Worm (Caenorhabditis elegans): ENCODE measurements around the gene dcr-1.

dcr-1 gene

DNA sequence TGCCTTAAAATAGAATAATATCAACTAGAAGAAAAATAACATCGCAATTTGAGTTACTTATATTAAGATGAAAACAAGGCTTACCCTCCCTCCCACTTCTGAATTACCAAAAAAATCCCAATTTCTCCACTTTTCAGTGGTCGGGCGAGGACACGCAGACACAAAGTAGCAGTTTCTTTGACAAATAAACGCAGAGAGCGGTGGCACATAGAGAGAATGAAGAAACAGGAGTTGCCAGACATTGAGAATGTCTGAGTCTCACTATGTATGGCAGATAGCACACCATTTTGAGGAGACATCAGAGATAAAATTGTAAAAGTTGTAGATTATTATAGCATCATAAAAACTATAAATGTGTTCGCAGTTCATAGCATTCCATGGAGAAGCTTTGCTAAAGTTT, 45.2 kb upstream of the dcr-1 start (continued):
- no peak for TF ChIP-seq Y79H2A.3 (GFP tag; conservative IDR thresholded peaks at IDR 0.05)
- TF ChIP-seq mcd-1 (GFP tag; IDR thresholded peaks at IDR 0.05): no peak
- peak; percentile 24 for TF ChIP-seq K12H6.12 (tag; optimal IDR thresholded peaks at IDR 0.05)
- TF ChIP-seq lin-35 (GFP tag; optimal IDR thresholded peaks at IDR 0.05): peak in 1 of 3 experiments; percentile 20
- no peak for TF ChIP-seq ztf-18 (tag; optimal IDR thresholded peaks at IDR 0.05)
- no peak for TF ChIP-seq Y53G8AR.9 (GFP tag; conservative IDR thresholded peaks at IDR 0.05)
- TF ChIP-seq zfh-2 (GFP tag; conservative IDR thresholded peaks at IDR 0.05): no peak
- TF ChIP-seq ceh-27 (GFP tag; optimal IDR thresholded peaks at IDR 0.05): peak; percentile 15
- TF ChIP-seq madf-6 (GFP tag; IDR thresholded peaks at IDR 0.05): no peak
- no peak for TF ChIP-seq attf-6 (GFP tag; IDR thresholded peaks at IDR 0.05)
- no peak for TF ChIP-seq bed-1 (GFP tag; IDR thresholded peaks at IDR 0.05)
- no peak for TF ChIP-seq tbx-9 (tag; optimal IDR thresholded peaks at IDR 0.05; ENCODE audit: borderline replicate concordance)
- no peak for TF ChIP-seq xnd-1 (tag; optimal IDR thresholded peaks at IDR 0.05)
- TF ChIP-seq nhr-120 (GFP tag; IDR thresholded peaks at IDR 0.05): no peak
- TF ChIP-seq him-1 (tag; optimal IDR thresholded peaks at IDR 0.05): no peak
- no peak for TF ChIP-seq nhr-27 (tag; optimal IDR thresholded peaks at IDR 0.05)
- TF ChIP-seq lsl-1 (GFP tag; optimal IDR thresholded peaks at IDR 0.05): no peak
- TF ChIP-seq F10E7.11 (tag; optimal IDR thresholded peaks at IDR 0.05): no peak

DNA sequence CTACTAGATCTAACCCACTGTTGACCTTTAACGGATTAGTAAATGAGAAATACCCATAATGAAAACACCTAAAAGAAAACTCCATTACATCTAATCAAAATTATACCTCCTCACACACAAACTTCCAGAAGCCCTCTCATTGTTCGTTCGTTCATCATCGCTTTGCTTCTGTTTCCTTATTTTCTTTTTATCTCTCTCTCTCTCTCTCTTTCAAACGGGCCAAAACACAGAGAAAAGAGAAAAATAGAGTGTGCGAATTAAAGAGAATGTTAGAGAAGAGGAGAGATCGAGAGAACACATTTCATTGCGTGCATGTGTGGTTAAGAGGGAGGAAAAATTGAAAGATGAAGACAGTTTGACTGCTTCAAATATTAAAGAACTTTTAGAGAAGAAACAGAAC, 44.2 kb upstream of the dcr-1 start:
- no peak for TF ChIP-seq tbx-9 (tag; optimal IDR thresholded peaks at IDR 0.05; ENCODE audit: borderline replicate concordance)
- TF ChIP-seq ztf-25 (GFP tag; IDR thresholded peaks at IDR 0.05): no peak
- peak in 1 of 3 experiments; percentile 49 for TF ChIP-seq lin-35 (GFP tag; optimal IDR thresholded peaks at IDR 0.05)
- peak; percentile 9 for TF ChIP-seq attf-5 (GFP tag; optimal IDR thresholded peaks at IDR 0.05)
- peak; percentile 34 for TF ChIP-seq somi-1 (GFP tag; optimal IDR thresholded peaks at IDR 0.05)
- peak; percentile 4 for TF ChIP-seq tbp1 (GFP tag; optimal IDR thresholded peaks at IDR 0.05)
- TF ChIP-seq nhr-80 (tag; optimal IDR thresholded peaks at IDR 0.05): peak; percentile 62
- no peak for TF ChIP-seq ekl-4 (GFP tag; IDR thresholded peaks at IDR 0.05)
- peak; percentile 54 for TF ChIP-seq F23B12.7 (tag; optimal IDR thresholded peaks at IDR 0.05; ENCODE audit: insufficient read depth)
- TF ChIP-seq xnd-1 (tag; optimal IDR thresholded peaks at IDR 0.05): no peak
- TF ChIP-seq lin-40 (tag; optimal IDR thresholded peaks at IDR 0.05): peak; percentile 44
- no peak for TF ChIP-seq unc-130 (GFP tag; optimal IDR thresholded peaks at IDR 0.05)
- TF ChIP-seq sea-2 (GFP tag; IDR thresholded peaks at IDR 0.05): no peak
- no peak for TF ChIP-seq ceh-58 (GFP tag; IDR thresholded peaks at IDR 0.05)
- no peak for TF ChIP-seq mcd-1 (GFP tag; IDR thresholded peaks at IDR 0.05)
- no peak for TF ChIP-seq snpc-3.4 (tag; optimal IDR thresholded peaks at IDR 0.05)
- no peak for TF ChIP-seq hmg-20 (GFP tag; IDR thresholded peaks at IDR 0.05)
- peak; percentile 63; the same call in 1 of the 2 replicates for TF ChIP-seq hmg-1.2 (GFP tag; IDR thresholded peaks at IDR 0.05)
- no peak for TF ChIP-seq F37B4.10 (GFP tag; IDR thresholded peaks at IDR 0.05)
- TF ChIP-seq snpc-1.1 (tag; optimal IDR thresholded peaks at IDR 0.05; ENCODE audit: insufficient read depth): no peak
- no peak for TF ChIP-seq rec-8 (tag; optimal IDR thresholded peaks at IDR 0.05)
- TF ChIP-seq die-1 (tag; optimal IDR thresholded peaks at IDR 0.05): no peak

DNA sequence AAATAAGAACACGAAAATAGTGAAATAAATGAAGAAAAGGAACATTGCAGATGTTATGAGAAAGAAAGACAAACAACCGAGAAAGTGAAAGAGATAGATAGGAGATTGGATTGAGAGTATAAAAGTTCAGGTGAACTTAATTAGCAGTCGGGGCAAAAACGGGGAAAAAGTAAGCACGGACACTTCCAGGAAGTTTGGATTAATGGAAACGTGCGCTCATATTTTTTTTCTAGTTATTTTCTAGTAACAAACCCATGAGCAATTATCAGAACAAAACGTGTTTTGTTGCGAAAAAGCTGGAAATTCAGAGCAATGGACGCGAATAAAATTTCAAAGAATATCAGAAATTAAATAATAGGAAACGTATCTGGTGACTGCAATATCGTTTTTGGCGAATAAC, 41.8 kb upstream of the dcr-1 start:
- no peak for TF ChIP-seq mel-28 (tag; optimal IDR thresholded peaks at IDR 0.05; ENCODE audit: borderline replicate concordance)
- no peak for TF ChIP-seq ztf-22 (GFP tag; optimal IDR thresholded peaks at IDR 0.05)

Measured in whole organism, young adult.